Worm (Caenorhabditis elegans): ENCODE results near the gene T05H4.11.

T05H4.11 gene

DNA sequence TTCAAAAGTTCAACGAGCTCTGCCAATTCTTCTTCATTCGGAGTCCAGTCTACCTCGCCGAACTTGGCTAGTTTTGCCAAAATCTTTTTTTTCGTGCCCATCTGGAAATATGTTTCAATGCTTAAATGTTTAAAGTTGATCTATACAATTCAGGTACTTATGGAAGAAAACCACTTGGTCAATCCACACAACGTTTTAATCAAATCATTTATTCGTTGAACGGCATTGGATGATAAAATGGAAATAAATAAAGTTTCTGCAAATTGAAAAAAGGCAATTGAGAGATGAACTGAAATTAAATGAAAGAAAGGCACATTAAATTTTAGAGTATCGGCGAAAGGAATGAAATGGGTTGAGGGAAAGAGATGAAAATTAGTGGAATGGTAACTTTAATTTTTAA, 2.0 kb downstream of the T05H4.11 start, which contains the start of gene urb-1:
Gene urb-1 (minus strand): TSS at position 101 of the 400 bp plus-strand sequence.
- no peak for TF ChIP-seq ceh-44 (GFP tag; IDR thresholded peaks at IDR 0.05)
- no peak for TF ChIP-seq hlh-30 (tag; optimal IDR thresholded peaks at IDR 0.05; ENCODE audit: insufficient read depth)
- no peak for TF ChIP-seq nhr-6 (tag; optimal IDR thresholded peaks at IDR 0.05)
- no peak for TF ChIP-seq daf-8 (GFP tag; IDR thresholded peaks at IDR 0.05)
- no peak for TF ChIP-seq nhr-76 (tag; optimal IDR thresholded peaks at IDR 0.05)
- TF ChIP-seq F26F4.8 (GFP tag; conservative IDR thresholded peaks at IDR 0.05): no peak
- TF ChIP-seq nhr-102 (tag; optimal IDR thresholded peaks at IDR 0.05): no peak
- no peak for TF ChIP-seq nhr-25 (tag; optimal IDR thresholded peaks at IDR 0.05; ENCODE audit: borderline replicate concordance, insufficient read depth)
- TF ChIP-seq ztf-11 (tag; optimal IDR thresholded peaks at IDR 0.05): no peak

DNA sequence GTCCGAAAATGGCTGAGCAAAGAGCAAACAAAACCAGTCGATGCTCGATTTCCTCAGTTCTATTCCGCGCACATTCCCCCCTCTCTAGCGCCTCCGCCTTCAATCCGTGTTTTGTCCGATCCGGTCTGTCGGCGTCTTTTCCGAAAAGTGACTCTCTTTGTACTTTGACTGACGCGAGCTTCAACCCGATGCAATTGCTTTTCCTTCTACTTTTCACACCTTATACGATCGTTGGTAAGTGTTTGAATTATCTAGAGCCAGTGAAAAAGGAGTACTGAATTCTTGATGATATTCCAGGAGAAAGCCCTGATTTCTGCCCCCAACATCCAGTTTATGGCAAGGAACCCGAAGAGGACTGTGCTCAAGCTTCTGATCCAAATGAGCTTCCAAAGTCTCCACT, 11.1 kb downstream of the T05H4.11 start, which contains the start of gene cht-6:
Gene cht-6 (plus strand): TSS at position 9 of the 400 bp plus-strand sequence.
- TF ChIP-seq unc-62 (GFP tag; optimal IDR thresholded peaks at IDR 0.05 in 1 of 2) (peak in 1 of 2 experiments; percentile 93), unc-62 (tag; optimal IDR thresholded peaks at IDR 0.05) (no peak), nhr-111 (GFP tag; optimal IDR thresholded peaks at IDR 0.05) (no peak)

DNA sequence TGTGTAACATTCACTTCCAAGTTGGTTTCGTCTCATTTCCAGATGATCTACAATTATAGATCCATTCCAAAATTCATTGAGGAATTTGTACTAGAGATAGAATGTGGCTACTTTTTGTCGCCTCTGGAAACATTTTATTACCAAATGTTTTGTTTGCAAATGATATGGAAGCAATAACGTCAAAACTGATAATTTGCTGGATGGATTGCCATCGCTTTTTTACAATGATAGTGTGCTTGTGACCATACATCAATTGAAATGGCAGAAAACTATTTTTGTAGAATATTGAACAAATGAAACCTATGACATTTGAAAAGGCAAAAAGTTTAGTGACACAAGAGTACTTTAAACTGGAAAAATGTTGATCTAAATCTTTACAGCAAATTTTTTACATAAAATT, 11.6 kb downstream of the T05H4.11 start:
- TF ChIP-seq nhr-28 (tag; optimal IDR thresholded peaks at IDR 0.05) (peak; percentile 60), dmd-9 (GFP tag; IDR thresholded peaks at IDR 0.05) (no peak), Y5F2A.4 (GFP tag; optimal IDR thresholded peaks at IDR 0.05) (no peak), unc-62 (GFP tag; optimal IDR thresholded peaks at IDR 0.05 in 1 of 2) (no peak), unc-62 (tag; optimal IDR thresholded peaks at IDR 0.05) (no peak), hlh-11 (tag; optimal IDR thresholded peaks at IDR 0.05) (peak; percentile 28), sdz-12 (GFP tag; optimal IDR thresholded peaks at IDR 0.05) (no peak), vab-7 (GFP tag; IDR thresholded peaks at IDR 0.05) (no peak), nhr-6 (tag; optimal IDR thresholded peaks at IDR 0.05) (no peak), pha-4 (GFP tag; IDR thresholded peaks at IDR 0.05) (no peak), pha-4 (tag; optimal IDR thresholded peaks at IDR 0.05) (no peak), daf-16 (GFP tag; optimal IDR thresholded peaks at IDR 0.05) (no peak), daf-16 (tag; optimal IDR thresholded peaks at IDR 0.05) (peak; percentile 40), aha-1 (tag) (no peak), hmg-1.1 (GFP tag; IDR thresholded peaks at IDR 0.05) (no peak), lin-1 (GFP tag; IDR thresholded peaks at IDR 0.05) (no peak), ceh-82 (tag; optimal IDR thresholded peaks at IDR 0.05) (no peak), pqm-1 (tag; optimal IDR thresholded peaks at IDR 0.05) (peak; percentile 69), hif-1 (tag; optimal IDR thresholded peaks at IDR 0.05) (no peak), R02D3.7 (tag; optimal IDR thresholded peaks at IDR 0.05) (no peak), cey-2 (tag; optimal IDR thresholded peaks at IDR 0.05; ENCODE audit: borderline replicate concordance, insufficient read depth) (no peak), dve-1 (tag; optimal IDR thresholded peaks at IDR 0.05; ENCODE audit: insufficient read depth) (peak; percentile 37), Y48G9A.11 (GFP tag; IDR thresholded peaks at IDR 0.05) (no peak), nhr-76 (tag; optimal IDR thresholded peaks at IDR 0.05) (no peak), nhr-25 (tag; optimal IDR thresholded peaks at IDR 0.05; ENCODE audit: borderline replicate concordance, insufficient read depth) (no peak), mdt-29 (GFP tag; IDR thresholded peaks at IDR 0.05) (no peak), lin-38 (GFP tag; IDR thresholded peaks at IDR 0.05) (no peak), dmd-6 (GFP tag; IDR thresholded peaks at IDR 0.05) (peak; percentile 60), mxl-2 (GFP tag; conservative IDR thresholded peaks at IDR 0.05) (no peak), D1046.2 (GFP tag; IDR thresholded peaks at IDR 0.05) (no peak), fkh-10 (GFP tag; optimal IDR thresholded peaks at IDR 0.05) (no peak), gei-8 (GFP tag; optimal IDR thresholded peaks at IDR 0.05) (no peak), madf-9 (GFP tag; conservative IDR thresholded peaks at IDR 0.05) (no peak), dpl-1 (GFP tag; optimal IDR thresholded peaks at IDR 0.05) (no peak), lin-39 (tag; optimal IDR thresholded peaks at IDR 0.05) (no peak), F26F4.8 (GFP tag; conservative IDR thresholded peaks at IDR 0.05) (no peak), duxl-1 (tag; optimal IDR thresholded peaks at IDR 0.05; ENCODE audit: poor library complexity) (no peak), ces-1 (GFP tag; optimal IDR thresholded peaks at IDR 0.05) (no peak), ama-1 (optimal IDR thresholded peaks at IDR 0.05) (no peak), lin-15B (tag; optimal IDR thresholded peaks at IDR 0.05) (no peak), dmd-8 (GFP tag; IDR thresholded peaks at IDR 0.05) (no peak)

All from whole organism, L4 larva.